Fruit fly (Drosophila melanogaster) whole organism, embryonic: ENCODE results near the gene TTLL15.
A peak's percentile ranks its signal among the peaks of the same experiment; 100 is the strongest.

Source experiments
- ATbp ChIP-seq: fragments of 200-800 bp; sonication (Bioruptor generic); optimal IDR thresholded peaks from 2 replicates; lab custom pipeline; 2017; ENCODE audit warnings: missing biosample characterization, mild to moderate bottlenecking, missing genetic modification characterization, missing genetic modification reagents
- Abd-B ChIP-seq: fragments of 200-800 bp; sonication (Bioruptor generic); optimal IDR thresholded peaks from 2 replicates; lab custom pipeline; 2018; ENCODE audit warnings: missing biosample characterization, mild to moderate bottlenecking, missing genetic modification characterization, moderate library complexity
- B-H1 ChIP-seq: fragments of 200-800 bp; sonication (Bioruptor generic); IDR thresholded peaks from 3 replicates; pipeline ENCODE4 v1.3.6; 2022; ENCODE audit warnings: missing biosample characterization, missing genetic modification characterization
- Bdp1 ChIP-seq: fragments of 200-800 bp; sonication (Bioruptor generic); optimal IDR thresholded peaks from 3 replicates; lab custom pipeline; 2016; ENCODE audit warnings: missing biosample characterization, missing genetic modification characterization
- Bteb2 ChIP-seq: fragments of 200-800 bp; sonication (Bioruptor generic); optimal IDR thresholded peaks from 2 replicates; lab custom pipeline; 2016; ENCODE audit warnings: missing biosample characterization, missing genetic modification characterization
- CG10366 ChIP-seq: fragments of 200-800 bp; sonication (Bioruptor generic); IDR thresholded peaks from 2 replicates; pipeline ENCODE4 v1.3.6; 2022; ENCODE audit warnings: missing biosample characterization, missing genetic modification characterization
- CG11093 ChIP-seq: fragments of 200-800 bp; sonication (Bioruptor generic); IDR thresholded peaks from 3 replicates; pipeline ENCODE4 v1.3.6; 2022; ENCODE audit warnings: missing biosample characterization, missing genetic modification characterization
- CG12769 ChIP-seq: fragments of 200-800 bp; sonication (Bioruptor generic); optimal IDR thresholded peaks from 2 replicates; lab custom pipeline; 2019; ENCODE audit warnings: missing biosample characterization, mild to moderate bottlenecking, missing genetic modification characterization, moderate library complexity
- CG1603 ChIP-seq: fragments of 200-800 bp; sonication (Bioruptor generic); optimal IDR thresholded peaks from 2 replicates; lab custom pipeline; 2019; ENCODE audit warnings: missing biosample characterization, mild to moderate bottlenecking, missing genetic modification characterization, moderate library complexity
- CG17802 ChIP-seq: fragments of 200-800 bp; sonication (Bioruptor generic); optimal IDR thresholded peaks from 2 replicates; lab custom pipeline; 2018; ENCODE audit warnings: missing biosample characterization, mild to moderate bottlenecking, missing genetic modification characterization, moderate library complexity
- CG18476 ChIP-seq: fragments of 200-800 bp; sonication (Bioruptor generic); optimal IDR thresholded peaks from 2 replicates; lab custom pipeline; 2016; ENCODE audit warnings: missing biosample characterization, mild to moderate bottlenecking, missing genetic modification characterization
- CG2202 ChIP-seq: fragments of 200-800 bp; sonication (Bioruptor generic); optimal IDR thresholded peaks from 2 replicates; lab custom pipeline; 2018; ENCODE audit warnings: missing biosample characterization, mild to moderate bottlenecking, missing genetic modification characterization
- CG3163 ChIP-seq: fragments of 200-800 bp; sonication (Bioruptor generic); optimal IDR thresholded peaks from 3 replicates; lab custom pipeline; 2016; ENCODE audit warnings: missing biosample characterization, missing genetic modification characterization
- CG32767 ChIP-seq: fragments of 200-800 bp; sonication (Bioruptor generic); IDR thresholded peaks from 2 replicates; pipeline ENCODE4 v1.3.6; 2022; ENCODE audit warnings: missing biosample characterization, missing genetic modification characterization
- CG34422 ChIP-seq: fragments of 200-800 bp; sonication (Bioruptor generic); IDR thresholded peaks from 3 replicates; pipeline ENCODE4 v1.3.6; 2022; ENCODE audit warnings: missing biosample characterization, missing genetic modification characterization
- CG4360 ChIP-seq: fragments of 200-800 bp; sonication (Bioruptor generic); IDR thresholded peaks from 2 replicates; pipeline ENCODE4 v1.3.6; 2022; ENCODE audit warnings: missing biosample characterization, missing genetic modification characterization
- CG43689 ChIP-seq: fragments of 200-800 bp; sonication (Bioruptor generic); IDR thresholded peaks from 2 replicates; pipeline ENCODE4 v1.3.6; 2022; ENCODE audit warnings: missing biosample characterization, missing genetic modification characterization
- CG6254 ChIP-seq: fragments of 200-800 bp; sonication (Bioruptor generic); optimal IDR thresholded peaks from 3 replicates; lab custom pipeline; 2017; ENCODE audit warnings: mild to moderate bottlenecking, missing biosample characterization, missing genetic modification reagents, missing genetic modification characterization
- CG6791 ChIP-seq: fragments of 200-800 bp; sonication (Bioruptor generic); IDR thresholded peaks from 3 replicates; pipeline ENCODE4 v1.3.6; 2022; ENCODE audit warnings: missing biosample characterization, missing genetic modification characterization; ENCODE audit not compliant: partially characterized antibody
- CG7372 ChIP-seq: fragments of 200-800 bp; sonication (Bioruptor generic); IDR thresholded peaks from 2 replicates; pipeline ENCODE4 v1.3.6; 2022; ENCODE audit warnings: missing biosample characterization, missing genetic modification characterization
- CG7963 ChIP-seq: fragments of 200-800 bp; sonication (Bioruptor generic); IDR thresholded peaks from 3 replicates; pipeline ENCODE4 v1.3.6; 2022; ENCODE audit warnings: missing biosample characterization, missing genetic modification characterization; ENCODE audit not compliant: partially characterized antibody
- CHES-1-like ChIP-seq: fragments of 200-800 bp; sonication (Bioruptor generic); optimal IDR thresholded peaks from 2 replicates; lab custom pipeline; 2016; ENCODE audit warnings: missing biosample characterization, missing genetic modification characterization
- Dek ChIP-seq: fragments of 200-800 bp; sonication (Bioruptor generic); optimal IDR thresholded peaks from 3 replicates; lab custom pipeline; 2019; ENCODE audit warnings: missing biosample characterization, mild to moderate bottlenecking, missing genetic modification characterization, moderate library complexity
- HLH4C ChIP-seq: fragments of 200-800 bp; sonication (Bioruptor generic); IDR thresholded peaks from 3 replicates; pipeline ENCODE4 v1.3.6; 2022; ENCODE audit warnings: missing biosample characterization, missing genetic modification characterization; ENCODE audit not compliant: partially characterized antibody
- Jarid2 ChIP-seq: fragments of 200-800 bp; sonication (Bioruptor generic); optimal IDR thresholded peaks from 3 replicates; lab custom pipeline; 2017; ENCODE audit warnings: mild to moderate bottlenecking, missing biosample characterization, missing genetic modification reagents, missing genetic modification characterization
- Lpt ChIP-seq: fragments of >200 bp; optimal IDR thresholded peaks from 2 replicates; lab custom pipeline; 2018; ENCODE audit warnings: missing biosample characterization, missing genetic modification characterization
- Oli ChIP-seq: fragments of 200-800 bp; sonication (Bioruptor generic); optimal IDR thresholded peaks from 2 replicates; lab custom pipeline; 2018; ENCODE audit warnings: missing biosample characterization, mild to moderate bottlenecking, missing genetic modification characterization, moderate library complexity
- al ChIP-seq: fragments of 200-800 bp; sonication (Bioruptor generic); IDR thresholded peaks from 2 replicates; pipeline ENCODE4 v1.3.6; 2022; ENCODE audit warnings: missing biosample characterization, missing genetic modification characterization
- chif ChIP-seq, 2 experiments: fragments of 200-800 bp; sonication (Bioruptor generic); optimal IDR thresholded peaks; 3 replicates each; lab custom pipeline; 2016; ENCODE audit warnings: missing biosample characterization in 2 of 2, missing genetic modification characterization in 2 of 2
- chinmo ChIP-seq: fragments of 200-800 bp; sonication (Bioruptor generic); IDR thresholded peaks from 4 replicates; pipeline ENCODE4 v1.3.6; 2022; ENCODE audit warnings: missing biosample characterization, missing genetic modification characterization; ENCODE audit not compliant: partially characterized antibody
- crc ChIP-seq: fragments of 200-800 bp; sonication (Bioruptor generic); optimal IDR thresholded peaks from 2 replicates; lab custom pipeline; 2016; ENCODE audit warnings: missing biosample characterization, missing genetic modification characterization
- croc ChIP-seq: fragments of 200-800 bp; sonication (Bioruptor generic); conservative IDR thresholded peaks from 3 replicates; pipeline ENCODE4 v1.3.6; 2022; ENCODE audit warnings: missing biosample characterization, missing genetic modification characterization
- crol ChIP-seq: fragments of 200-800 bp; sonication (Bioruptor generic); IDR thresholded peaks from 2 replicates; pipeline ENCODE4 v1.3.6; 2022; ENCODE audit warnings: missing biosample characterization, missing genetic modification characterization
- cwo ChIP-seq: fragments of 200-800 bp; sonication (Bioruptor generic); optimal IDR thresholded peaks from 3 replicates; lab custom pipeline; 2017; ENCODE audit warnings: missing biosample characterization, missing genetic modification characterization, mild to moderate bottlenecking, moderate library complexity, missing genetic modification reagents
- dan ChIP-seq: fragments of 200-800 bp; sonication (Bioruptor generic); IDR thresholded peaks from 2 replicates; pipeline ENCODE4 v1.3.6; 2022; ENCODE audit warnings: missing biosample characterization, missing genetic modification characterization
- dpn ChIP-seq, 2 experiments: fragments of 200-800 bp; sonication (Bioruptor generic); optimal IDR thresholded peaks; 3 replicates each; lab custom pipeline; 2016; ENCODE audit warnings: missing biosample characterization in 2 of 2, missing genetic modification characterization in 2 of 2
- eve ChIP-seq, 2 experiments: fragments of >200 bp; optimal IDR thresholded peaks; 2 replicates each; lab custom pipeline; 2017; ENCODE audit warnings: missing biosample characterization in 2 of 2, missing genetic modification characterization in 2 of 2
- fru ChIP-seq: fragments of >200 bp; optimal IDR thresholded peaks from 2 replicates; lab custom pipeline; 2017
- ftz-f1 ChIP-seq: fragments of 200-800 bp; sonication (Bioruptor generic); optimal IDR thresholded peaks from 2 replicates; lab custom pipeline; 2016; ENCODE audit warnings: missing biosample characterization, missing genetic modification characterization
- gce ChIP-seq: fragments of 200-800 bp; sonication (Bioruptor generic); IDR thresholded peaks from 3 replicates; pipeline ENCODE4 v1.3.6; 2022; ENCODE audit warnings: missing biosample characterization, missing genetic modification characterization
- gcm ChIP-seq: fragments of 200-800 bp; sonication (Bioruptor generic); optimal IDR thresholded peaks from 2 replicates; lab custom pipeline; 2019; ENCODE audit warnings: missing biosample characterization, mild to moderate bottlenecking, missing genetic modification characterization, moderate library complexity
- hth ChIP-seq: fragments of >200 bp; optimal IDR thresholded peaks from 2 replicates; lab custom pipeline; 2017; ENCODE audit warnings: inconsistent platforms
- jumu ChIP-seq: fragments of 200-800 bp; sonication (Bioruptor generic); optimal IDR thresholded peaks from 3 replicates; lab custom pipeline; 2016; ENCODE audit warnings: missing biosample characterization, missing genetic modification characterization
- mld ChIP-seq: fragments of 200-800 bp; sonication (Bioruptor generic); IDR thresholded peaks from 3 replicates; pipeline ENCODE4 v1.3.6; 2022; ENCODE audit warnings: missing biosample characterization, missing genetic modification characterization; ENCODE audit not compliant: partially characterized antibody
- pum ChIP-seq: fragments of 200-800 bp; sonication (Bioruptor generic); optimal IDR thresholded peaks from 2 replicates; lab custom pipeline; 2016; ENCODE audit warnings: missing biosample characterization, missing genetic modification characterization
- salm ChIP-seq: fragments of 200-800 bp; sonication (Bioruptor generic); optimal IDR thresholded peaks from 2 replicates; lab custom pipeline; 2018; ENCODE audit warnings: missing biosample characterization, mild to moderate bottlenecking, missing genetic modification characterization
- slp2 ChIP-seq: fragments of 200-800 bp; sonication (Bioruptor generic); optimal IDR thresholded peaks from 2 replicates; lab custom pipeline; 2016; ENCODE audit warnings: missing biosample characterization, missing genetic modification characterization
- sr ChIP-seq: fragments of 200-800 bp; sonication (Bioruptor generic); IDR thresholded peaks from 3 replicates; pipeline ENCODE4 v1.3.6; 2022; ENCODE audit warnings: missing biosample characterization, missing genetic modification characterization
- stc ChIP-seq: fragments of 200-800 bp; sonication (Bioruptor generic); IDR thresholded peaks from 2 replicates; pipeline ENCODE4 v1.3.6; 2022; ENCODE audit warnings: missing biosample characterization, missing genetic modification characterization
- toy ChIP-seq: fragments of 200-800 bp; sonication (Bioruptor generic); IDR thresholded peaks from 2 replicates; pipeline ENCODE4 v1.3.6; 2022; ENCODE audit warnings: missing biosample characterization, missing genetic modification characterization
- tx ChIP-seq: fragments of 200-800 bp; sonication (Bioruptor generic); optimal IDR thresholded peaks from 2 replicates; lab custom pipeline; 2016; ENCODE audit warnings: missing biosample characterization, missing genetic modification characterization
- zf30C ChIP-seq: fragments of 200-800 bp; sonication (Bioruptor generic); optimal IDR thresholded peaks from 3 replicates; lab custom pipeline; 2018; ENCODE audit warnings: missing biosample characterization, mild to moderate bottlenecking, missing genetic modification characterization

The TTLL15 gene

DNA sequence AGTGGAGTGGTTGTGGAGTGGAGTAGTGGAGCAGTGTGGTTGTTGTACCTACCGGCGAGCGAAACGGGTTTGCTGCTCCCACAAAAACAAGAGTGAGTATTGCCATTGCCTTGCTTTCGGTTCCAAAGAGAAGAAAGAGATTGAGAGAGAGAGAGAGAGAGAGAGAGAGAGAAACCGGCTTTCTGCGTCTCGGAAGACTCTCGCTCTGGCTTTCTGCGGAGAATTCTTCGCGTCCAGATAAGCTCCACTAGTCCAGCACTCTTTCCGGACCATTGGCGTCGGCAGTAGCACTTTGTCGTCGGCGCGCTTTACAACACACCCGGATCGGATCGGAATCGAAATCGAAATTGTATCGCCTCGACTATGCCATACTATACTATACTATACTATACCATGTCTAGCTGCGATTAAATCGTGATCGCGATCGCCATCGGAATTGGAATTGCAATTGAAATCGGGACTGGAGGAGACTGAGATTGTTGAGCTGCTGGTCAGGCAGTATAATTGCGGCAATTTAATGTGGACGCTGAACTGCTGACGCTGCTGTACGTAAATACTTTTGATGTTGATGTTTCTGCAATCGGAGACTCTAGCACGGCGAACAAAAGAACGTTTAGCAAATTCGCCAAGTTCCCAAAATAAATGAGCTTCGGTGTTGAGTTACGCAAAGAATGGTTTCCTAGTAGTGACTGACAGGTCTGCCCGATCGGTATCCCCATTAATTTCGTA, 11.9 kb downstream of the TTLL15 start, which contains the start of gene Cad86C (continued):
- TF ChIP-seq Dek (tag; lab: Kevin White, UChicago) (no peak), cwo (no peak), al (GFP tag; lab: Robert Waterston, UW) (no peak), jumu (GFP tag; lab: Kevin White, UChicago) (no peak), CG7963 (GFP tag; lab: Robert Waterston, UW) (0 out of 3 replicates have a peak, but pooled peaks have one; percentile 40), ftz-f1 (GFP tag; lab: Kevin White, UChicago) (no peak), CG1603 (tag; lab: Kevin White, UChicago) (no peak), CG4360 (peak; percentile 93), salm (tag; lab: Kevin White, UChicago) (no peak), CG2202 (no peak), CG6791 (GFP tag; lab: Robert Waterston, UW) (peak; percentile 63; the same call in 2 of the 3 replicates), hth (lab: Kevin White, UChicago) (no peak), crol (GFP tag; lab: Robert Waterston, UW) (no peak), stc (peak; percentile 20; the same call in 1 of the 2 replicates), dpn (GFP tag; optimal IDR thresholded peaks at IDR 0.05; lab: Kevin White, UChicago) (no peak), gce (GFP tag; lab: Robert Waterston, UW) (no peak), Jarid2 (peak; percentile 83), CG7372 (GFP tag; lab: Robert Waterston, UW) (no peak), dan (GFP tag; lab: Robert Waterston, UW) (no peak), slp2 (GFP tag; lab: Kevin White, UChicago) (no peak), CG10366 (no peak), Abd-B (GFP tag; lab: Kevin White, UChicago) (no peak), CG11093 (GFP tag; lab: Robert Waterston, UW) (no peak), zf30C (GFP tag; lab: Kevin White, UChicago) (no peak), B-H1 (no peak), toy (GFP tag; lab: Robert Waterston, UW) (no peak), CHES-1-like (GFP tag; lab: Kevin White, UChicago) (no peak), CG12769 (tag; lab: Kevin White, UChicago) (peak; percentile 91), sr (no peak), CG43689 (GFP tag; lab: Robert Waterston, UW) (no peak), crc (GFP tag; lab: Kevin White, UChicago) (no peak), mld (no peak), Bdp1 (GFP tag; lab: Kevin White, UChicago) (no peak), chif (GFP tag; optimal IDR thresholded peaks at IDR 0.05; lab: Kevin White, UChicago) (no peak), Bteb2 (GFP tag; lab: Kevin White, UChicago) (no peak), CG34422 (no peak), CG18476 (GFP tag; lab: Kevin White, UChicago) (no peak), pum (no peak), Oli (tag; lab: Kevin White, UChicago) (no peak), croc (no peak)

- TF ChIP-seq CG32767 (GFP tag; lab: Robert Waterston, UW) (no peak), eve (GFP tag; optimal IDR thresholded peaks at IDR 0.05; lab: Kevin White, UChicago) (no peak), CG17802 (tag; lab: Kevin White, UChicago) (no peak), CG7372 (GFP tag; lab: Robert Waterston, UW) (no peak), gcm (no peak), fru (no peak), HLH4C (0 out of 3 replicates have a peak, but pooled peaks have one; percentile 21), CG6254 (no peak), ATbp (no peak), chinmo (0 out of 4 replicates have a peak, but pooled peaks have one; percentile 26), Lpt (no peak), CG4360 (0 out of 2 replicates have a peak, but pooled peaks have one; percentile 21), CG3163 (GFP tag; lab: Kevin White, UChicago) (no peak), tx (GFP tag; lab: Kevin White, UChicago) (no peak)
These were observed 13.6 kb downstream of the TTLL15 start for dm6 chr3R:10828688-10829087.
